Fruit fly (Drosophila melanogaster) ovary, adult (tissue): ENCODE measurements around the gene CG12947.

Experiments used
- CG17801 ChIP-seq: fragments of 200-800 bp; optimal IDR thresholded peaks from 2 replicates; lab custom pipeline; 2019; ENCODE audit warnings: missing biosample characterization, mild to moderate bottlenecking, missing genetic modification characterization, moderate library complexity; ENCODE audit not compliant: partially characterized antibody

The CG12947 gene

DNA sequence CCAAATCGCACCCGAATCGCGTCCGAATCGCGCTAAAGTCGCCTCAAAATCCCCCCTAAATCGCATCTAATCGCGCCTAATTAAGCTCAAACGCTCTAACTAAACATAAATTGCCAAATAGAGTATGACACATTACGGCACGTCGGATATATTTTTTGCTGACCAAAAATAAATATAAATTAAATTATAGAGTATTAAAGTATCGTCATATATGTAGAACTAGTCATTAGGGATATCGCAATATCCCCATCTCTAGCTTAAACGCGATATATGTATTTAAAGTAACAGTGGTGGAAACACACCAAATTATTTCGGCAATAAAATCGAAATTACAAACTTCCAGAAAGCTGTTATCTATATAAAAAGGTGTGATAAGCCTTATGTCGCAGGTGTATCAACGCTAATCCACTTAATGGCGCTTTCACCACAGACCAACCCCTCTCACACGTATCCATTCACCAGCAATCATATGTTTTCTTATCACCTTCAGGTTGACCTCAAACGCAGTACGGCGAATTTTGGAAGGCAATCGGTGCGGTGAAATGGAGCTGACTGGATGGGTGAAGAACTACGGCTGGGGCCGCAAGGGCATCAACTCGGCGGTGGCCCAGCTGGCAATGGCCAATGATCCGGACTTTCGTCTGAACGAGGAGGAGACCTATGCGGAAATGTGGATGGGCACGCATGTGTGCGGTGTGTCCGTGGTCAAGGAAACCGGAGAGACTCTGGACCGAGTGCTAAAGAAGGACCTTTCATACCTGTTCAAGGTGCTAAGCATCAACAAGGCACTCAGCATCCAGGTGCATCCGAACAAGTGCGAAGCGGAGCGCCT lies 20.3 kb upstream of the CG12947 start, which contains the start of gene Mpi:
Gene Mpi (plus strand): TSS at position 263 of the 832 bp plus-strand sequence.
- TF ChIP-seq CG17801 (GFP tag; lab: Kevin White, UChicago): peak; percentile 72

DNA sequence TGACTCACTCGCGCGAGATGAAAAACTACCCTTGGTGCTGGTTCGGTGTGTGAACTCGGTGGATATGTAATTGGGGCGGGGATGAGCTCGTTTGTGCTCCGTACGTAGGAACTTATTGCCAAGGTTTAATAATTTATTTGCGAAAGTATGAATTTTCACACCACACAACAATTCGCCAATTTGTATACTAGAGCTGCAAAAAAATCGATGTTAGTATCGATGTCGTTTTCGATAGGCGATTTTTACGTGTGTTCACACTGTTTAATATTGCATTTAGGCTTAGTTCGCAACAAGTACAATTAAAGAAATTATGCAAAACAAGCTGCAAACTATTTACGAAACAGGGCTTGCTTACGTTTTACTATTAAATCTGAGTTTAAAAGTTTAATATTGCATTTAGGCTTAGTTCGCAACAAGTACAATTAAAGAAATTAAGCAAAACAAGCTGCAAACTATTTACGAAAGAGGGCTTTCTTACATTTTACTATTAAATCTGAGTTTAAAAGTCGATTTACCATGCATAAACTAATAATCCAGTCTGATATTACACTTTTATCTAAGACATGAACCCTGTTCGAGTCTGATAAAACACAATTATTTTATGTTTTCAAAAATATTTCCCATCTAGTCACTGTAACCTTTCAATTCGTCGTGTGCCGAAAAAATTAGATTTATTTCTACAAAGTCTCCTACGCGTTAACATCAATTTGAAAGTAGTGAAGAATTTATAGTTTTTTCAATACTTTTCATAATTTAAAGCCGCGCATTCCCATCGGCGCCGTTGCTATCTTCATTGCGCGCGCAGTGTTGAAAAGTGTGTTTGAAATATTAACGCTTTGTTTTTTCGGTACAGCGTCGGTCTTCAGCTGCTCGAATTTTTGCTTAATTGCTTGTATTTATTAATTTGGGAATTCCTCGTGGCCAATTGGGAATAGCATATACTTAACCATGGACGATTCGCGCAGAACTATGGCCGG lies 16.6 kb upstream of the CG12947 start, which contains the start of the genes Snap24 and CG8478:
Gene Snap24 (minus strand): TSS at position 196 of the 977 bp plus-strand sequence.
Gene CG8478 (plus strand): TSS at position 696 of the 977 bp plus-strand sequence.
- no peak for TF ChIP-seq CG17801 (GFP tag; lab: Kevin White, UChicago)

DNA sequence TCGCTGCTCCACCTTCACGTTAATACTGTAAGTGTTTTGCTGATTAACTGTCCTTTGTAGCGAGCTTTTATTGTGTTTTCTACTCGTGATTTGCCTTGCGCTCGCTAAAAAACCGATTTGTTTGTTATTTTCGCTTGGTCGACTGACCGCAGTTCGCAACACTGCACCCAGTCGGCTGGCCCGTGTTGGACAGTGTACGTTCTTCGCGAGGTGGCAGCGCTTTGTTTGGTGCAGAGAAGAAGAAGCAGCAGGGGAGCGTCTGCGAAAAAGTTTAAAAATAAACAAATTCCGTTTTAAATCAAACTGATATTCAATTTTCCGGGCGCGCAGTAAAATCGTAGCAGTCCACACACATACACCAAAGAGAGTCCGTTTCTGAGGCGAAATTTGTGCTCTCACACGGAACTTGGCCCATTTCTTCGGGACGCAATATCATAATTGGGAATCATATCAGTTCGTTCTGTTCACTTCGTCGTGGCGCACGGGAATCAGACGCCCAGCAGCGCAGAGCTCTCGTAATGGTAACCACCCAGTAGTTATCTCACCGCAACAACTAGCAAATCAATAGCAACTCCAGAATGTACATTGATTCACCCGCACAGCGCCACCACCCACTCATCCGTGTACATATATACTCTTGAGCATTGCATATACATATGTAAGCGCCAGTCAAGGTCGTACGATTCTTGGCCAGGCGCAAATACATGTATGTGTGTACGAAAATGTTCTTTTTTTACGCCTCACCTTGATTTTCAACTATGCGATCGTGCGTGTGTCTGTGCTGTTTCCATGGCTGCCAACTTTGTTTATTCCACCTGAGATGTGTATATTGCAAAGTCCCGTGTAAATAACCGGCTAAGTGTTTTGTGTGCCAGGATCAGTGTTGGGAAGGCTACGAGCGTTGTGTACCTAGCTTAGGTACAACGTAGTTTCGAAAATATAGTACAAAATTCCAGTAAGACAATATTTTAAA lies 12.0 kb upstream of the CG12947 start, which contains the start of gene Naa80:
Gene Naa80 (plus strand): TSS at position 215 of the 973 bp plus-strand sequence.
- peak; percentile 29 for TF ChIP-seq CG17801 (GFP tag; lab: Kevin White, UChicago)

DNA sequence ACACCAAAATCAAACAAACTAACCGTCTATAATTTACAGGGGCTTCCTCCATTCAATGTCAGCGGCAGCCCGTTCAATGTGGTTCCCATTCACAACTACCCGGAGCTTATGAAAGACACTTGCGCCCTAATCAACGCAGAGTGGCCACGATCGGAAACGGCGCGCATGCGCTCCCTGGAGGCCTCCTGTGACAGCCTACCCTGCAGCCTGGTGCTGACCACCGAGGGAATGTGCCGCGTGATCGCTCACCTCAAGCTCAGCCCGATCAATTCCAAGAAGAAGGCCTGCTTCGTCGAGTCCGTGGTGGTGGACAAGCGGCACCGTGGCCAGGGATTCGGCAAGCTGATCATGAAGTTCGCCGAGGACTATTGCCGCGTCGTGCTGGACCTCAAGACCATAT lies 11.0 kb upstream of the CG12947 start, which contains the start of gene MED6:
Gene MED6 (minus strand): TSS at position 101 of the 400 bp plus-strand sequence.
- TF ChIP-seq CG17801 (GFP tag; lab: Kevin White, UChicago): no peak

DNA sequence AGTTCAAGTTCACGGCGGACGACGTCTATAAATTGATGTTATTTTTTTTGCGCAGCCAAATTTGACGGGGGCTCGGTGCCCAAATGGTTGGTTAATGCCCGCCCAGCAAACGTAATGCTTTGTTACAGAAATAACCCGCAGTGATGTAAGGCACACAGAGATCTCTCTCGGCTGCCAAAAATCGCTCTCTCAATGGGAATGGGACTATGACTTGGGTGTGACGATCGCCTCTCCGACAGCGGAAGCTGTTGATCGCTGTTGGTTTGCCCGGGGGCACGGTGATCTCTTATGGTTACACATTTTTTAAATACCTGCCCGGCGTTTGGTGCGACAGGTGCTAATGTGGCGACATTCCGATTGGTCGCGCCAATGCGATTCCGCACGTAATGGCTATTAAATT lies 9.7 kb upstream of the CG12947 start:
- no peak for TF ChIP-seq CG17801 (GFP tag; lab: Kevin White, UChicago)

DNA sequence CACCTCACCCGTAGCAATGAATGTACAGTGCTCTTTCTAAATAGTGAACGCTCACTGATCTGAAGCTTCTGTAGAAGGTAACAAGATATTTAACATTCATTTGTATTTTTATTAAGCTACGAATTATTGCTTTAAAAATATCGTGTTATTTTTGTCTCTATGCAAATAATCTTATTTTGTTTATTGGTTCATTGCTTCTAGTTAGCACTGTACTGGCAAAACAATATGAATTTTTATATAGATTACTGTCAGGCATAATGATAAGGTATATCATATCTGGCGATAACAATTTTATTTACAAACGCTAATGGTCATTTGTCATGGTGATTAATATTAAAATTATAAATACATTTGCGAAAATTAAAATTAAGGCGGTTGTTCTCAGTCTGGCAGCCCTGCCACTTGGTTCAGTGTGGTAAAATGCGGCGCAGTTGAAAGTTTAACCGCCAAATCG lies 8.3 kb upstream of the CG12947 start, which contains the start of gene CG9471:
Gene CG9471 (minus strand): TSS at position 24 of the 454 bp plus-strand sequence.
- peak; percentile 95 for TF ChIP-seq CG17801 (GFP tag; lab: Kevin White, UChicago)

DNA sequence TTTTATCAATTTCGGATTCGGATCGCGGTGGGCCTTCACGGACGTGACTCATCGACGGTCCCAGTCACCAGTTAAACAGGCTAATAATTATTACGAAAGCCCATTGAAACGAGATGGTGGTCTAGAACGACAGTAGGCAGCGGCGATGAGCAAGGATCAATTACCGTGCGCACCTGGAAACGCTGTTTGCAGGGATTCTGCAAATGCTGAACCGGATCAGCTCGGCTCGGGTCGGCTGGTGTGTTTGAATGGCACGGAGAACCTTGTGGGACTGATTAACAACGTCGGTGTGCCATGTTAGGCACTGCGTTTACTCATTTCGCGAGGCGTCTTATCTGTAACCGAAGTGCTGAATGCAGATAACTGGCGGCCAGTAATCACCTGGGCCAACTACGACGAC lies 5.7 kb upstream of the CG12947 start, which contains the start of gene Whamy:
Gene Whamy (minus strand): TSS at position 273 of the 400 bp plus-strand sequence.
- TF ChIP-seq CG17801 (GFP tag; lab: Kevin White, UChicago): no peak

DNA sequence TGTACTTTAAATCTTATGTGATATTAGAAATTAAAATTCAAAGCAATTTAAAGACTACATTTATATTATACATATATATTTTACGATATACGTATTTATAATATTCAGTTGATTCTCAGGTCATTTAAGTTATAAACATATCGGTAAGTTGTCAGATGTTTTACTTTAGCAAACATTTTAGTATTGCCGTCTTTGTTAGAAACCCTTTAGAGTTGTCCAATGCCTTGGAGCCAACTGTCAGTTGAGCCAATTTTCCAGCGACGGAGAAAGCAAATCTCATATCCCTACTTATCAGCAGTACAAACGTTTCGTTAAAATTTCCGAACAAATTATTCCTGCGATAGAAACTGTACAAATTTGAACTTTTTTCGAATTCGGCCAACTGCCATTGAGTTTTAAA lies 5.0 kb upstream of the CG12947 start, which contains the start of gene topi:
Gene topi (plus strand): TSS at position 301 of the 400 bp plus-strand sequence.
- no peak for TF ChIP-seq CG17801 (GFP tag; lab: Kevin White, UChicago)

DNA sequence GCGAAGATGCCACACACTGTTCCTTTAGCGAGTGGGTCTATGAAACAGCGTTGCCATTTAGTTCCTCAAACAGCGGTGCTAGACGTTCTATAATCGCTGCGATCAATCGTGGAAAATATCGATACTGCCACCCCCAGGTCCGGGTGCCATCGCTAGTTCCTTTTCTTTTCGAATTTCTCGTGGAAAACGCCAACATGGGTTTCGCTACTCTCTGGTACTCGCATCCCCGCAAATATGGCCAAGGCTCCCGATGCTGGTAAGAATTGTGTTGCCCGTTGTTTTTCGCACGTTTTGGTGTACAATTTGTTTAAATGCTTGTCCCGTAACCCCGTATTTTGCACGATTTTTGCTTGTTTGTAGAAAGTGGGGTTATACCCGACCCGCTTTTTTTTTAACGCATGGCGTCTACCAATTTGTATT lies 1.9 kb upstream of the CG12947 start, which contains the start of gene RpS29:
Gene RpS29 (plus strand): TSS at position 102 of the 420 bp plus-strand sequence.
- TF ChIP-seq CG17801 (GFP tag; lab: Kevin White, UChicago): peak; percentile 81

DNA sequence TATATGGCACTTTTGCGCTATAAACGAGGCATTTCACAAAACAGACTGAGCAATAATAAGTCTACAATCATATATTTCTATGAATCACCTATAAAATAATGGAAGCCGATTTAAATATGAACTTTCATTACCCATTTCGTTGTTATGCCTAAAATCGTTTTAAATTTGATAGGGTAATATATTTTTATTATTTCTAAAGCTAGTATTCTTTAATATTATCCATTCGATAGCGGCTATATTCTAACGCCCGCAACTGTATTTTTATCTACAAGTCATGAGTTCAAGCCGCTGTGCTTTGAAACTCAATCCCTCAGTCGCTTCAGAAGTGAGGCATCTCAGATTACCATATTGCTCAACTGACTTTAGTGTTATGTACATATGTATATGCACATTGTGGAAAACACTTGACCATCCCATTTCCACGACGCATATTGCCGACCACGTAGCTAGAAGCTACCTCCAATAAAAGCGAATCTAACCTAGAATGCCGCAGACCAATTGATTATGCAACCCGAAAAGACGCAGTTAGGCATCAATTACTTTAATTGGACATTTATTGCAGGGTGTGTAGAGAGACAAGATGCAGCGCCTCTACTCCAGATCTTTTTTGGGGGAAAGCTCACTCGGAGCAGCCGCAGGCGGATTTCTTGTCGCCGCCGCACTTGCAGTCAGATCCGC lies 3.5 kb downstream of the CG12947 start:
- TF ChIP-seq CG17801 (GFP tag; lab: Kevin White, UChicago): peak; percentile 55

DNA sequence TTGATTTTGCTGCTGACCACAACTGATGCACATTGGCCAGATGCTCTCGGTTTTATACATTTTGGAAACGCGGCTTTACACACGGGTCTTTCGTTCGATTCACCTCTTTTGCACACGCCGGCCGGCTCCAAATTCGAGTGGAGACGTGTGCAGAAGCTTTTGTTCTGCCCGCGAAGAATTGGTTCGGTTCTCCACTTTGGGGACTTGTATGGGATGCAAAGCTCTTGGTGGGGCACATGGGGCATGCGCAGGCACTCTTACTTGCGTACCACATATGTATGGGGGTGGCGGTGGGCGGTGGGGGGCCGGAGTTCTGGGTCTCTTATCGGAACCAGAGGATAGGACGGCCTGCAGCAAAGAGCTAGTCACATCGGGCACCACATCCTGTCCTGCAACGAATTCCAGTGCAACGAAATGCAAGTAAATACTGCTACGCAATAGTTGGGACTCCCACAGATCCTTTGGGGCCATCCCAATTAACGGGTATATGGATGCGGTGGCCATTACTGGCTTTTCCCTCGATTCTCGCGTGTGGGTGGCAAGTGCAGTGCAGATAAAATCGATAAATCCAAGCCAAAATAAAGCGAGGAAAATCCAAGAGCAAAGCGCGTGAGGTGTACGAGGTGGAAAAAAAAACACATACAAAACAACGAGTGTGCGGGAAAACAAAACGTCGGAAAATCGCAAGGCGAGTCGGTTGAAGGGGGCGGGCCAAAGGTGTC lies 4.6 kb downstream of the CG12947 start, which contains the start of the genes MtnA and CG8500:
Gene MtnA (minus strand): TSS at position 30 of the 722 bp plus-strand sequence.
Gene CG8500 (plus strand): TSS at position 313 of the 722 bp plus-strand sequence.
- no peak for TF ChIP-seq CG17801 (GFP tag; lab: Kevin White, UChicago)
